Fruit fly (Drosophila melanogaster): ENCODE results near the gene ppk28.

Gene ppk28

dm6 chrX:16766868-16767431, 38.9 kb upstream of the ppk28 start (continued):
- TF ChIP-seq slou (GFP tag; optimal IDR thresholded peaks at IDR 0.05) (no peak), bigmax (GFP tag; optimal IDR thresholded peaks at IDR 0.05) (no peak), Opbp (GFP tag; IDR thresholded peaks at IDR 0.05; ENCODE audit: partially characterized antibody) (no peak), Nf-YC (tag; optimal IDR thresholded peaks at IDR 0.05) (peak; percentile 21), CG13424 (tag; optimal IDR thresholded peaks at IDR 0.05) (no peak), tin (GFP tag; optimal IDR thresholded peaks at IDR 0.05) (no peak), slbo (GFP tag; IDR thresholded peaks at IDR 0.05) (peak; percentile 20; the same call in 1 of the 2 replicates)

dm6 chrX:16768770-16769169, 37.1 kb upstream of the ppk28 start:
- TF ChIP-seq CG13624 (GFP tag; optimal IDR thresholded peaks at IDR 0.05) (no peak), nerfin-1 (tag; optimal IDR thresholded peaks at IDR 0.05) (no peak), Meics (GFP tag; optimal IDR thresholded peaks at IDR 0.05) (no peak), Ssrp (tag; optimal IDR thresholded peaks at IDR 0.05) (peak; percentile 18), CG15601 (tag; optimal IDR thresholded peaks at IDR 0.05) (peak; percentile 52), Sry-β (GFP tag; optimal IDR thresholded peaks at IDR 0.05) (no peak), cg (GFP tag; optimal IDR thresholded peaks at IDR 0.05) (no peak), gro (GFP tag; optimal IDR thresholded peaks at IDR 0.05) (no peak), dysf (GFP tag; IDR thresholded peaks at IDR 0.05) (no peak), ATbp (GFP tag; optimal IDR thresholded peaks at IDR 0.05) (peak; percentile 14), cas (GFP tag; IDR thresholded peaks at IDR 0.05) (no peak), CG1832 (GFP tag; optimal IDR thresholded peaks at IDR 0.05) (no peak), maf-S (GFP tag; optimal IDR thresholded peaks at IDR 0.05) (no peak), CG11695 (GFP tag; IDR thresholded peaks at IDR 0.05) (no peak), CG18011 (GFP tag; optimal IDR thresholded peaks at IDR 0.05) (no peak), Hmx (GFP tag; optimal IDR thresholded peaks at IDR 0.05) (no peak), az2 (GFP tag; optimal IDR thresholded peaks at IDR 0.05) (no peak), Fer2 (tag; optimal IDR thresholded peaks at IDR 0.05) (no peak), Abd-B (GFP tag; optimal IDR thresholded peaks at IDR 0.05) (no peak), C15 (GFP tag; IDR thresholded peaks at IDR 0.05) (no peak), CG9609 (GFP tag; optimal IDR thresholded peaks at IDR 0.05) (no peak), CG9932 (GFP tag; IDR thresholded peaks at IDR 0.05) (no peak), Scr (GFP tag; IDR thresholded peaks at IDR 0.05; ENCODE audit: partially characterized antibody) (no peak), Lpt (GFP tag; optimal IDR thresholded peaks at IDR 0.05) (no peak), sens-2 (GFP tag; IDR thresholded peaks at IDR 0.05) (no peak), yki (optimal IDR thresholded peaks at IDR 0.05) (no peak), CG6272 (GFP tag; IDR thresholded peaks at IDR 0.05) (no peak), bowl (GFP tag; IDR thresholded peaks at IDR 0.05) (no peak), Sry-δ (GFP tag; optimal IDR thresholded peaks at IDR 0.05) (no peak), HLH54F (GFP tag; optimal IDR thresholded peaks at IDR 0.05) (no peak), CG10267 (tag; optimal IDR thresholded peaks at IDR 0.05) (no peak), CG10147 (GFP tag; optimal IDR thresholded peaks at IDR 0.05) (no peak), CG11696 (GFP tag; IDR thresholded peaks at IDR 0.05) (no peak), CG12219 (GFP tag; optimal IDR thresholded peaks at IDR 0.05) (no peak), HLH4C (GFP tag; IDR thresholded peaks at IDR 0.05; ENCODE audit: partially characterized antibody) (no peak), sug (tag; optimal IDR thresholded peaks at IDR 0.05) (no peak), HLHmδ (GFP tag; optimal IDR thresholded peaks at IDR 0.05) (no peak), run (tag; optimal IDR thresholded peaks at IDR 0.05) (no peak), CG10543 (GFP tag; optimal IDR thresholded peaks at IDR 0.05) (no peak), CG18599 (GFP tag; optimal IDR thresholded peaks at IDR 0.05) (no peak), eyg (GFP tag; optimal IDR thresholded peaks at IDR 0.05) (no peak), Dip3 (GFP tag; optimal IDR thresholded peaks at IDR 0.05) (no peak), Deaf1 (tag; optimal IDR thresholded peaks at IDR 0.05) (no peak)

All from whole organism, embryonic.